Fruit fly (Drosophila melanogaster) whole organism, embryonic: ENCODE measurements around the gene CG8837.

Source experiments
- Awh ChIP-seq: fragments of 200-800 bp; sonication (Bioruptor generic); IDR thresholded peaks from 2 replicates; pipeline ENCODE4, ENCODE4 v1.3.6; 2022; ENCODE audit warnings: missing biosample characterization, missing genetic modification characterization
- B-H2 ChIP-seq: fragments of 200-800 bp; sonication (Bioruptor generic); optimal IDR thresholded peaks from 2 replicates; lab custom pipeline; 2018; ENCODE audit warnings: missing biosample characterization, mild to moderate bottlenecking, missing genetic modification characterization
- BEAF-32 ChIP-seq: fragments of 200-800 bp; sonication (Bioruptor generic); optimal IDR thresholded peaks from 3 replicates; lab custom pipeline; 2017; ENCODE audit warnings: missing biosample characterization, missing genetic modification characterization, mild to moderate bottlenecking, moderate library complexity, missing genetic modification reagents
- Bgb ChIP-seq: fragments of 200-800 bp; sonication (Bioruptor generic); IDR thresholded peaks from 2 replicates; pipeline ENCODE4 v1.3.6; 2022; ENCODE audit warnings: missing biosample characterization, missing genetic modification characterization; ENCODE audit not compliant: partially characterized antibody
- CG13287 ChIP-seq: fragments of 200-800 bp; sonication (Bioruptor generic); IDR thresholded peaks from 2 replicates; pipeline ENCODE4 v1.3.6; 2022; ENCODE audit warnings: missing biosample characterization, missing genetic modification characterization; ENCODE audit not compliant: partially characterized antibody
- CG15073 ChIP-seq: fragments of 200-800 bp; sonication (Bioruptor generic); optimal IDR thresholded peaks from 2 replicates; lab custom pipeline; 2016; ENCODE audit warnings: missing biosample characterization, missing genetic modification characterization
- CG16813 ChIP-seq: fragments of 200-800 bp; sonication (Bioruptor generic); IDR thresholded peaks from 3 replicates; pipeline ENCODE4 v1.3.6; 2022; ENCODE audit warnings: missing biosample characterization, missing genetic modification characterization; ENCODE audit not compliant: partially characterized antibody
- CG1792 ChIP-seq: fragments of 200-800 bp; sonication (Bioruptor generic); optimal IDR thresholded peaks from 2 replicates; lab custom pipeline; 2016; ENCODE audit warnings: missing biosample characterization, missing genetic modification characterization
- CG18476 ChIP-seq: fragments of 200-800 bp; sonication (Bioruptor generic); optimal IDR thresholded peaks from 2 replicates; lab custom pipeline; 2016; ENCODE audit warnings: missing biosample characterization, mild to moderate bottlenecking, missing genetic modification characterization
- CG3065 ChIP-seq: fragments of 200-800 bp; sonication (Bioruptor generic); optimal IDR thresholded peaks from 2 replicates; lab custom pipeline; 2016; ENCODE audit warnings: missing biosample characterization, missing genetic modification characterization
- CG31441 ChIP-seq: fragments of 200-800 bp; sonication (Bioruptor generic); IDR thresholded peaks from 2 replicates; pipeline ENCODE4 v1.3.6; 2022; ENCODE audit warnings: missing biosample characterization, missing genetic modification characterization
- CG3838 ChIP-seq: fragments of 200-800 bp; sonication (Bioruptor generic); optimal IDR thresholded peaks from 3 replicates; lab custom pipeline; 2016; ENCODE audit warnings: missing biosample characterization, missing genetic modification characterization
- CG4707 ChIP-seq: fragments of 200-800 bp; sonication (Bioruptor generic); optimal IDR thresholded peaks from 2 replicates; lab custom pipeline; 2018; ENCODE audit warnings: missing biosample characterization, mild to moderate bottlenecking, missing genetic modification characterization, moderate library complexity
- CG4820 ChIP-seq: fragments of 200-800 bp; sonication (Bioruptor generic); optimal IDR thresholded peaks from 3 replicates; lab custom pipeline; 2016; ENCODE audit warnings: missing biosample characterization, missing genetic modification characterization
- CG5180 ChIP-seq: fragments of 200-800 bp; sonication (Bioruptor generic); optimal IDR thresholded peaks from 3 replicates; lab custom pipeline; 2017; ENCODE audit warnings: missing biosample characterization, missing genetic modification characterization, mild to moderate bottlenecking, moderate library complexity, missing genetic modification reagents
- CG6765 ChIP-seq: fragments of 200-800 bp; sonication (Bioruptor generic); optimal IDR thresholded peaks from 3 replicates; lab custom pipeline; 2017; ENCODE audit warnings: missing biosample characterization, mild to moderate bottlenecking, missing genetic modification characterization
- CG7745 ChIP-seq: fragments of 200-800 bp; sonication (Bioruptor generic); optimal IDR thresholded peaks from 2 replicates; lab custom pipeline; 2018; ENCODE audit warnings: missing biosample characterization, mild to moderate bottlenecking, missing genetic modification characterization, moderate library complexity
- CG7786 ChIP-seq: fragments of 200-800 bp; sonication (Bioruptor generic); optimal IDR thresholded peaks from 2 replicates; lab custom pipeline; 2016; ENCODE audit warnings: missing biosample characterization, missing genetic modification characterization
- CG7839 ChIP-seq: fragments of 200-800 bp; sonication (Bioruptor generic); optimal IDR thresholded peaks from 3 replicates; lab custom pipeline; 2018; ENCODE audit warnings: missing biosample characterization, mild to moderate bottlenecking, missing genetic modification characterization, moderate library complexity
- CG8089 ChIP-seq: fragments of 200-800 bp; sonication (Bioruptor generic); optimal IDR thresholded peaks from 3 replicates; lab custom pipeline; 2016; ENCODE audit warnings: missing biosample characterization, missing genetic modification characterization
- CG9609 ChIP-seq: fragments of 200-800 bp; sonication (Bioruptor generic); optimal IDR thresholded peaks from 3 replicates; lab custom pipeline; 2016; ENCODE audit warnings: missing biosample characterization, missing genetic modification characterization
- CG9932 ChIP-seq: fragments of 200-800 bp; sonication (Bioruptor generic); IDR thresholded peaks from 2 replicates; pipeline ENCODE4 v1.3.6; 2022; ENCODE audit warnings: missing biosample characterization, missing genetic modification characterization
- Chrac-16 ChIP-seq: fragments of 200-800 bp; sonication (Bioruptor generic); optimal IDR thresholded peaks from 3 replicates; lab custom pipeline; 2016; ENCODE audit warnings: missing biosample characterization, missing genetic modification characterization
- Dp ChIP-seq: fragments of 200-800 bp; sonication (Bioruptor generic); optimal IDR thresholded peaks from 2 replicates; lab custom pipeline; 2018; ENCODE audit warnings: missing biosample characterization, mild to moderate bottlenecking, missing genetic modification characterization, moderate library complexity
- Ets97D ChIP-seq: fragments of 200-800 bp; sonication (Bioruptor generic); optimal IDR thresholded peaks from 3 replicates; lab custom pipeline; 2016; ENCODE audit warnings: missing biosample characterization, missing genetic modification characterization
- Fer2 ChIP-seq: fragments of 200-800 bp; sonication (Bioruptor generic); optimal IDR thresholded peaks from 2 replicates; lab custom pipeline; 2018; ENCODE audit warnings: missing biosample characterization, mild to moderate bottlenecking, missing genetic modification characterization, moderate library complexity
- GATAe ChIP-seq: fragments of 200-800 bp; sonication (Bioruptor generic); conservative IDR thresholded peaks from 2 replicates; pipeline ENCODE4 v1.3.6; 2022; ENCODE audit warnings: missing biosample characterization, missing genetic modification characterization
- HHEX ChIP-seq: fragments of 200-800 bp; sonication (Bioruptor generic); optimal IDR thresholded peaks from 3 replicates; lab custom pipeline; 2017; ENCODE audit warnings: missing biosample characterization, mild to moderate bottlenecking, missing genetic modification characterization, missing genetic modification reagents
- HLH54F ChIP-seq: fragments of 200-800 bp; sonication (Bioruptor generic); optimal IDR thresholded peaks from 3 replicates; lab custom pipeline; 2016; ENCODE audit warnings: missing biosample characterization, missing genetic modification characterization
- Myb ChIP-seq: fragments of 200-800 bp; sonication (Bioruptor generic); optimal IDR thresholded peaks from 2 replicates; lab custom pipeline; 2016; ENCODE audit warnings: missing biosample characterization, missing genetic modification characterization
- Ptx1 ChIP-seq: fragments of 200-800 bp; sonication (Bioruptor generic); IDR thresholded peaks from 2 replicates; pipeline ENCODE4 v1.3.6; 2022; ENCODE audit warnings: missing biosample characterization, missing genetic modification characterization
- Rx ChIP-seq: fragments of 200-800 bp; sonication (Bioruptor generic); IDR thresholded peaks from 2 replicates; pipeline ENCODE4 v1.3.6; 2022; ENCODE audit warnings: missing biosample characterization, missing genetic modification characterization
- Taf1 ChIP-seq: fragments of 200-800 bp; sonication (Bioruptor generic); IDR thresholded peaks from 2 replicates; pipeline ENCODE4 v1.3.6; 2022; ENCODE audit warnings: missing biosample characterization, missing genetic modification characterization
- ara ChIP-seq: fragments of 200-800 bp; sonication (Bioruptor generic); IDR thresholded peaks from 2 replicates; pipeline ENCODE4 v1.3.6; 2022; ENCODE audit warnings: missing biosample characterization, missing genetic modification characterization
- br ChIP-seq: fragments of >200 bp; optimal IDR thresholded peaks from 2 replicates; lab custom pipeline; 2017
- dan ChIP-seq: fragments of 200-800 bp; sonication (Bioruptor generic); IDR thresholded peaks from 2 replicates; pipeline ENCODE4 v1.3.6; 2022; ENCODE audit warnings: missing biosample characterization, missing genetic modification characterization
- dati ChIP-seq: fragments of 200-800 bp; sonication (Bioruptor generic); IDR thresholded peaks from 2 replicates; pipeline ENCODE4 v1.3.6; 2022; ENCODE audit warnings: missing biosample characterization, missing genetic modification characterization
- dimm ChIP-seq: fragments of 200-800 bp; sonication (Bioruptor generic); IDR thresholded peaks from 2 replicates; pipeline ENCODE4 v1.3.6; 2022; ENCODE audit warnings: missing biosample characterization, missing genetic modification characterization
- dmrt99B ChIP-seq: fragments of 200-800 bp; sonication (Bioruptor generic); optimal IDR thresholded peaks from 2 replicates; lab custom pipeline; 2018; ENCODE audit warnings: missing biosample characterization, mild to moderate bottlenecking, missing genetic modification characterization, moderate library complexity
- fru ChIP-seq: fragments of >200 bp; optimal IDR thresholded peaks from 2 replicates; lab custom pipeline; 2017
- ftz-f1 ChIP-seq: fragments of 200-800 bp; sonication (Bioruptor generic); optimal IDR thresholded peaks from 2 replicates; lab custom pipeline; 2016; ENCODE audit warnings: missing biosample characterization, missing genetic modification characterization
- h ChIP-seq: fragments of >200 bp; optimal IDR thresholded peaks from 2 replicates; lab custom pipeline; 2017
- ham ChIP-seq: fragments of 200-800 bp; sonication (Bioruptor generic); IDR thresholded peaks from 2 replicates; pipeline ENCODE4 v1.3.6; 2022; ENCODE audit warnings: missing biosample characterization, missing genetic modification characterization
- hbn ChIP-seq: fragments of 200-800 bp; sonication (Bioruptor generic); IDR thresholded peaks from 2 replicates; pipeline ENCODE4 v1.3.6; 2022; ENCODE audit warnings: missing biosample characterization, missing genetic modification characterization; ENCODE audit not compliant: partially characterized antibody
- hth ChIP-seq: fragments of >200 bp; optimal IDR thresholded peaks from 2 replicates; lab custom pipeline; 2017; ENCODE audit warnings: inconsistent platforms
- peb ChIP-seq: fragments of 200-800 bp; sonication (Bioruptor generic); IDR thresholded peaks from 2 replicates; pipeline ENCODE4 v1.3.6; 2022; ENCODE audit warnings: missing biosample characterization, missing genetic modification characterization
- slou ChIP-seq: fragments of 200-800 bp; sonication (Bioruptor generic); optimal IDR thresholded peaks from 3 replicates; lab custom pipeline; 2016; ENCODE audit warnings: missing biosample characterization, missing genetic modification characterization
- sna ChIP-seq: fragments of 200-800 bp; sonication (Bioruptor generic); IDR thresholded peaks from 2 replicates; pipeline ENCODE4 v1.3.6; 2022; ENCODE audit warnings: missing biosample characterization, missing genetic modification characterization; ENCODE audit not compliant: partially characterized antibody
- toy ChIP-seq: fragments of 200-800 bp; sonication (Bioruptor generic); IDR thresholded peaks from 2 replicates; pipeline ENCODE4 v1.3.6; 2022; ENCODE audit warnings: missing biosample characterization, missing genetic modification characterization
- unpg ChIP-seq: fragments of 200-800 bp; sonication (Bioruptor generic); optimal IDR thresholded peaks from 3 replicates; lab custom pipeline; 2018; ENCODE audit warnings: missing biosample characterization, mild to moderate bottlenecking, missing genetic modification characterization, moderate library complexity
- vfl ChIP-seq: fragments of 200-800 bp; sonication (Bioruptor generic); optimal IDR thresholded peaks from 2 replicates; lab custom pipeline; 2016; ENCODE audit warnings: missing biosample characterization, missing genetic modification characterization

CG8837 gene

dm6 chr2L:3301755-3302499 is 18.1 kb upstream of the CG8837 start (continued):
- TF ChIP-seq BEAF-32 (peak; percentile 45), Bgb (GFP tag; lab: Robert Waterston, UW) (no peak), ham (GFP tag; lab: Robert Waterston, UW) (peak; percentile 99), CG18476 (peak; percentile 99), GATAe (GFP tag; lab: Robert Waterston, UW) (peak; percentile 99), fru (lab: Kevin White, UChicago) (no peak), CG7786 (GFP tag; lab: Kevin White, UChicago) (peak; percentile 100), CG6765 (GFP tag; lab: Kevin White, UChicago) (peak; percentile 99), Ets97D (GFP tag; lab: Kevin White, UChicago) (peak; percentile 97), HHEX (GFP tag; lab: Kevin White, UChicago) (peak; percentile 100), Dp (peak; percentile 60), slou (peak; percentile 99), hth (lab: Kevin White, UChicago) (no peak), CG9932 (GFP tag; lab: Robert Waterston, UW) (peak; percentile 100), vfl (GFP tag; lab: Kevin White, UChicago) (peak; percentile 99), peb (peak; percentile 98), CG3065 (peak; percentile 100), CG8089 (GFP tag; lab: Kevin White, UChicago) (peak; percentile 99), CG13287 (GFP tag; lab: Robert Waterston, UW) (peak; percentile 47; the same call in 1 of the 2 replicates), sna (peak; percentile 37; the same call in 1 of the 2 replicates), CG3838 (GFP tag; lab: Kevin White, UChicago) (peak; percentile 98), dimm (GFP tag; lab: Robert Waterston, UW) (peak; percentile 97), CG9609 (peak; percentile 100), B-H2 (GFP tag; lab: Kevin White, UChicago) (peak; percentile 100), dan (GFP tag; lab: Robert Waterston, UW) (peak; percentile 95), h (no peak), ara (GFP tag; lab: Robert Waterston, UW) (peak; percentile 99), toy (peak; percentile 99), CG4820 (peak; percentile 99), dmrt99B (tag; lab: Kevin White, UChicago) (peak; percentile 99), HLH54F (peak; percentile 100), Chrac-16 (GFP tag; lab: Kevin White, UChicago) (peak; percentile 100), dati (GFP tag; lab: Robert Waterston, UW) (peak; percentile 97), Myb (GFP tag; lab: Kevin White, UChicago) (peak; percentile 97), br (lab: Kevin White, UChicago) (no peak), CG7745 (peak; percentile 95), Ptx1 (GFP tag; lab: Robert Waterston, UW) (peak; percentile 99), Fer2 (tag; lab: Kevin White, UChicago) (peak; percentile 99), CG7839 (tag; lab: Kevin White, UChicago) (peak; percentile 100), ftz-f1 (GFP tag; lab: Kevin White, UChicago) (peak; percentile 96), unpg (GFP tag; lab: Kevin White, UChicago) (peak; percentile 100), Rx (peak; percentile 98), hbn (GFP tag; lab: Robert Waterston, UW) (no peak), CG4707 (GFP tag; lab: Kevin White, UChicago) (peak; percentile 97), Taf1 (peak; percentile 99), CG31441 (peak; percentile 99), CG16813 (no peak), CG15073 (GFP tag; lab: Kevin White, UChicago) (peak; percentile 93), Awh (peak; percentile 99), CG1792 (peak; percentile 99), CG5180 (peak; percentile 94)
